Worm (Caenorhabditis elegans): ENCODE results near the gene clec-54.

The clec-54 gene

DNA sequence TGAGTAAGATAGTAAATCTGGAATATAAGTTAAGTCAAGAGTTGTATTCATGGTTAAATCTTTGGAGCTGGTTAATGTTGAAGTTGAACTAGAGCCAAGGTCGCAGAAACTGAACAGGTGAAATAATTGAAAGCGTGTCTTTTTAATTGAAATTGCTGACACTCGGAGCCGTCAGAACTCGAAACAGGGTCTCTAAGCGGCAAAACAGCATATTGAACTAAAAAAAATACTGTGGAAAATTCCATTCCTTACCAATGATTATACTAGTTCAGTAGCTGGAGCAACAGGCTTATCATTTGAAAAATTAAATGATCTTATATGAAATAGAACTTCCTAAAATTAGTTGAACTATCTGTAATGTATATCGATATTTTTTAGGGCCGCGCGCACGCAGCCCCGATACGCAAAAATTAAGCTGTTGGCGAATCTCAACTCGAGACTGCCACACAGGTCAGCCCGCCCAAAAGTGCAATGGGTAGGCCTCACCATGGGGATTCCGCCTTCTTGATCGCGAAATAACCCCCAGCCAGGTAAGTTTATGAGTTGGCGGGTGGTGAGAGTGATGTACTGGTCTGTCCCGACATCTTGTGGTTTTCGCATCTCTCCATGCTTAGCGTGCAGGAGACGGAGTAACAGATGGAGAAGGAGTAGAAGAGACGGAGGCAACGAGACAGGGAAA is 8.4 kb upstream of the clec-54 start, which contains the start of gene srz-97 (continued):
- TF ChIP-seq fkh-10 (GFP tag; optimal IDR thresholded peaks at IDR 0.05) (no peak), lin-35 (GFP tag; optimal IDR thresholded peaks at IDR 0.05) (peak in 1 of 2 experiments; percentile 38), grh-1 (GFP tag; IDR thresholded peaks at IDR 0.05) (peak; percentile 65), aly-2 (tag; optimal IDR thresholded peaks at IDR 0.05) (no peak), vab-15 (tag; optimal IDR thresholded peaks at IDR 0.05) (no peak), unc-98 (GFP tag; IDR thresholded peaks at IDR 0.05) (no peak), egl-13 (tag; optimal IDR thresholded peaks at IDR 0.05) (no peak), elt-2 (tag; optimal IDR thresholded peaks at IDR 0.05) (peak; percentile 65), lin-13 (GFP tag; optimal IDR thresholded peaks at IDR 0.05) (no peak), C16A3.4 (tag; optimal IDR thresholded peaks at IDR 0.05) (no peak), jun-1 (tag; optimal IDR thresholded peaks at IDR 0.05) (no peak), fkh-4 (tag; optimal IDR thresholded peaks at IDR 0.05; ENCODE audit: borderline replicate concordance) (no peak), nhr-19 (GFP tag; conservative IDR thresholded peaks at IDR 0.05) (peak; percentile 76), nhr-76 (tag; optimal IDR thresholded peaks at IDR 0.05) (no peak), isw-1 (GFP tag; IDR thresholded peaks at IDR 0.05) (no peak), unc-130 (tag; optimal IDR thresholded peaks at IDR 0.05) (no peak), ceh-8 (GFP tag; optimal IDR thresholded peaks at IDR 0.05) (no peak), snpc-4 (tag; optimal IDR thresholded peaks at IDR 0.05) (peak; percentile 97), snu-23 (GFP tag; optimal IDR thresholded peaks at IDR 0.05) (peak; percentile 66), rnt-1 (tag; optimal IDR thresholded peaks at IDR 0.05) (peak; percentile 43), tbx-2 (tag; optimal IDR thresholded peaks at IDR 0.05) (no peak), blmp-1 (tag; optimal IDR thresholded peaks at IDR 0.05) (no peak), C04F5.9 (tag; optimal IDR thresholded peaks at IDR 0.05) (no peak), fos-1 (tag; optimal IDR thresholded peaks at IDR 0.05) (no peak), nhr-77 (tag; optimal IDR thresholded peaks at IDR 0.05) (peak; percentile 6), dpl-1 (GFP tag; optimal IDR thresholded peaks at IDR 0.05) (peak in 1 of 3 experiments; percentile 27), ceh-63 (GFP tag; optimal IDR thresholded peaks at IDR 0.05) (no peak), fkh-8 (tag; optimal IDR thresholded peaks at IDR 0.05) (no peak), zip-4 (GFP tag; optimal IDR thresholded peaks at IDR 0.05) (no peak), hpl-2 (GFP tag; optimal IDR thresholded peaks at IDR 0.05) (peak; percentile 17), lin-14 (GFP tag; optimal IDR thresholded peaks at IDR 0.05) (peak; percentile 42), lsy-2 (tag; optimal IDR thresholded peaks at IDR 0.05) (no peak), nhr-20 (tag; optimal IDR thresholded peaks at IDR 0.05) (peak; percentile 69), xbp-1 (tag; optimal IDR thresholded peaks at IDR 0.05) (no peak), ztf-11 (tag; optimal IDR thresholded peaks at IDR 0.05) (no peak), pqm-1 (tag; optimal IDR thresholded peaks at IDR 0.05) (no peak), Y116A8C.19 (tag; optimal IDR thresholded peaks at IDR 0.05; ENCODE audit: borderline replicate concordance) (no peak), unc-30 (tag; optimal IDR thresholded peaks at IDR 0.05) (no peak), alr-1 (tag; optimal IDR thresholded peaks at IDR 0.05; ENCODE audit: borderline replicate concordance) (no peak), efl-3 (GFP tag; optimal IDR thresholded peaks at IDR 0.05) (no peak)

- TF ChIP-seq ztf-4 (tag; optimal IDR thresholded peaks at IDR 0.05) = no peak
- TF ChIP-seq ceh-90 (tag; optimal IDR thresholded peaks at IDR 0.05) = no peak
- no peak for TF ChIP-seq sptf-1 (tag; optimal IDR thresholded peaks at IDR 0.05)
- TF ChIP-seq lin-35 (GFP tag; optimal IDR thresholded peaks at IDR 0.05) = no peak
- no peak for TF ChIP-seq elt-2 (tag; optimal IDR thresholded peaks at IDR 0.05)
- no peak for TF ChIP-seq grh-1 (GFP tag; IDR thresholded peaks at IDR 0.05)
- TF ChIP-seq zip-4 (GFP tag; optimal IDR thresholded peaks at IDR 0.05) = no peak
- no peak for TF ChIP-seq mef-2 (tag; optimal IDR thresholded peaks at IDR 0.05)
- no peak for TF ChIP-seq swsn-7 (tag; optimal IDR thresholded peaks at IDR 0.05)
- no peak for TF ChIP-seq alr-1 (tag; optimal IDR thresholded peaks at IDR 0.05; ENCODE audit: borderline replicate concordance)
- no peak for TF ChIP-seq unc-130 (tag; optimal IDR thresholded peaks at IDR 0.05)
Measured at ce11 chrV:14468931-14469330, 7.8 kb upstream of the clec-54 start, which contains the start of gene clec-57. Gene clec-57 (plus strand): TSS chrV:14469231.
